Worm (Caenorhabditis elegans): ENCODE measurements around the gene spp-2.

ce11 chrX:7320115-7320711, 3.6 kb upstream of the spp-2 start, which contains the start of gene spp-5:
- TF ChIP-seq ama-1 (optimal IDR thresholded peaks at IDR 0.05) (no peak), hlh-15 (tag; optimal IDR thresholded peaks at IDR 0.05) (no peak), nhr-11 (tag; optimal IDR thresholded peaks at IDR 0.05) (no peak), che-1 (tag; optimal IDR thresholded peaks at IDR 0.05) (no peak), ceh-31 (tag; optimal IDR thresholded peaks at IDR 0.05) (no peak), pqm-1 (tag; optimal IDR thresholded peaks at IDR 0.05) (no peak), ceh-6 (GFP tag; optimal IDR thresholded peaks at IDR 0.05) (no peak), zip-5 (tag; optimal IDR thresholded peaks at IDR 0.05) (no peak), F13H6.1 (tag; optimal IDR thresholded peaks at IDR 0.05) (no peak), pat-9 (tag; optimal IDR thresholded peaks at IDR 0.05) (no peak)
